Worm (Caenorhabditis elegans) whole organism, early embryonic: ENCODE results near the gene acdh-6.

Experiments
- aly-1 ChIP-seq: sonication (generic microtip); optimal IDR thresholded peaks from 2 replicates; lab custom pipeline; 2016; ENCODE audit warnings: missing genetic modification characterization, missing compliant biosample characterization
- ama-1 ChIP-seq: fragments of 150-350 bp; optimal IDR thresholded peaks from 2 replicates; lab custom pipeline; 2014
- ceh-36 ChIP-seq: sonication (generic microtip); optimal IDR thresholded peaks from 2 replicates; lab custom pipeline; 2016; ENCODE audit warnings: missing genetic modification characterization, inconsistent platforms, missing compliant biosample characterization
- flt-1 ChIP-seq: fragments of 200-800 bp; sonication (Bioruptor generic); IDR thresholded peaks from 2 replicates; pipeline ENCODE4 v1.3.6; 2022; ENCODE audit warnings: missing genetic modification characterization, missing compliant biosample characterization
- hmbx-1 ChIP-seq: sonication (generic microtip); optimal IDR thresholded peaks from 2 replicates; lab custom pipeline; 2016; ENCODE audit warnings: mild to moderate bottlenecking, missing genetic modification characterization, missing compliant biosample characterization
- tbx-11 ChIP-seq: fragments of 200-800 bp; sonication (Bioruptor generic); IDR thresholded peaks from 2 replicates; pipeline ENCODE4 v1.3.6; 2022; ENCODE audit warnings: missing genetic modification characterization, missing compliant biosample characterization

DNA sequence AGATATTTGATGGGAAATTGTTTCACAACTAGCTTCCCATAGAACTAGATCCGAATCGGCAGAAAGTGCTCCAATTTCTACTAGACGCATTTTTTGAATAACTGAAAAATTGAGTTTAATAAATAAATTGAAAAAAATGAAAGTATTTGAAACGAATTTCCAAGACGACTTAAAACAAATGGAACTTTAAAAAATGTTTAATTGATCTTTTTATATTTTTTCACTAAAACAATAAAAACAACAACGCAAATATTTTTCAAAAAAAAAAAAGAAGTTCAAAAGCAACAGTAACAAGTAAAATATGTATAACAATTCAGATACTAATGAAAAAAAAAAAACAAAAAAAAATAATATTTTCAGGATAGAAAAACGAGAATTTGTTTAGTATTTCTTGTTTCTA lies 48.7 kb downstream of the acdh-6 start, which contains the start of gene C06E1.9:
- TF ChIP-seq ceh-36 (tag; lab: Kevin White, UChicago) (no peak), ama-1 (lab: Kevin White, UChicago) (no peak), hmbx-1 (tag; lab: Kevin White, UChicago) (no peak), tbx-11 (GFP tag; lab: Robert Waterston, UW) (no peak), flt-1 (GFP tag; lab: Robert Waterston, UW) (no peak), aly-1 (tag; lab: Kevin White, UChicago) (no peak)
